Fruit fly (Drosophila melanogaster) whole organism, embryonic: ENCODE results near the gene Ppi1.

ENCODE experiments used
- Awh ChIP-seq: fragments of 200-800 bp; sonication (Bioruptor generic); IDR thresholded peaks from 2 replicates; pipeline ENCODE4, ENCODE4 v1.3.6; 2022; ENCODE audit warnings: missing biosample characterization, missing genetic modification characterization
- Bgb ChIP-seq: fragments of 200-800 bp; sonication (Bioruptor generic); IDR thresholded peaks from 2 replicates; pipeline ENCODE4 v1.3.6; 2022; ENCODE audit warnings: missing biosample characterization, missing genetic modification characterization; ENCODE audit not compliant: partially characterized antibody
- CG10979 ChIP-seq: fragments of 200-800 bp; sonication (Bioruptor generic); optimal IDR thresholded peaks from 2 replicates; lab custom pipeline; 2018; ENCODE audit warnings: missing biosample characterization, mild to moderate bottlenecking, missing genetic modification characterization, moderate library complexity
- CG11085 ChIP-seq: fragments of 200-800 bp; sonication (Bioruptor generic); IDR thresholded peaks from 2 replicates; pipeline ENCODE4 v1.3.6; 2022; ENCODE audit warnings: missing biosample characterization, missing genetic modification characterization
- CG12071 ChIP-seq: fragments of 200-800 bp; sonication (Bioruptor generic); optimal IDR thresholded peaks from 3 replicates; lab custom pipeline; 2018; ENCODE audit warnings: missing biosample characterization, mild to moderate bottlenecking, missing genetic modification characterization
- CG12659 ChIP-seq: fragments of 200-800 bp; sonication (Bioruptor generic); optimal IDR thresholded peaks from 3 replicates; lab custom pipeline; 2017; ENCODE audit warnings: mild to moderate bottlenecking, missing biosample characterization, missing genetic modification reagents, missing genetic modification characterization
- CG12942 ChIP-seq: fragments of 200-800 bp; sonication (Bioruptor generic); optimal IDR thresholded peaks from 3 replicates; lab custom pipeline; 2016; ENCODE audit warnings: missing biosample characterization, missing genetic modification characterization
- CG13287 ChIP-seq: fragments of 200-800 bp; sonication (Bioruptor generic); IDR thresholded peaks from 2 replicates; pipeline ENCODE4 v1.3.6; 2022; ENCODE audit warnings: missing biosample characterization, missing genetic modification characterization; ENCODE audit not compliant: partially characterized antibody
- CG14050 ChIP-seq: fragments of 200-800 bp; sonication (Bioruptor generic); IDR thresholded peaks from 3 replicates; pipeline ENCODE4 v1.3.6; 2022; ENCODE audit warnings: missing biosample characterization, missing genetic modification characterization
- CG15696 ChIP-seq: fragments of 200-800 bp; sonication (Bioruptor generic); optimal IDR thresholded peaks from 2 replicates; lab custom pipeline; 2019; ENCODE audit warnings: missing biosample characterization, mild to moderate bottlenecking, missing genetic modification characterization, moderate library complexity
- CG17359 ChIP-seq: fragments of 200-800 bp; sonication (Bioruptor generic); optimal IDR thresholded peaks from 3 replicates; lab custom pipeline; 2018; ENCODE audit warnings: missing biosample characterization, mild to moderate bottlenecking, missing genetic modification characterization, moderate library complexity
- CG9932 ChIP-seq: fragments of 200-800 bp; sonication (Bioruptor generic); IDR thresholded peaks from 2 replicates; pipeline ENCODE4 v1.3.6; 2022; ENCODE audit warnings: missing biosample characterization, missing genetic modification characterization
- D ChIP-seq, 2 experiments: fragments of 200-800 bp in 1 of 2; fragments of >200 bp in 1 of 2; sonication (Bioruptor generic) in 1 of 2; optimal IDR thresholded peaks; 2 replicates in 1 of 2; 3 replicates in 1 of 2; lab custom pipeline; 2017; ENCODE audit warnings: mild to moderate bottlenecking in 1 of 2, missing biosample characterization in 1 of 2, missing genetic modification characterization in 1 of 2, missing genetic modification reagents in 1 of 2
- Fer1 ChIP-seq: fragments of 200-800 bp; sonication (Bioruptor generic); optimal IDR thresholded peaks from 2 replicates; lab custom pipeline; 2017; ENCODE audit warnings: missing biosample characterization, mild to moderate bottlenecking, missing genetic modification characterization
- Hand ChIP-seq: fragments of 200-800 bp; sonication (Bioruptor generic); optimal IDR thresholded peaks from 2 replicates; lab custom pipeline; 2017; ENCODE audit warnings: mild to moderate bottlenecking, missing biosample characterization, missing genetic modification reagents, missing genetic modification characterization
- Lhr ChIP-seq: fragments of 200-800 bp; sonication (Bioruptor generic); optimal IDR thresholded peaks from 3 replicates; lab custom pipeline; 2017; ENCODE audit warnings: mild to moderate bottlenecking, missing biosample characterization, missing genetic modification reagents, missing genetic modification characterization
- Max ChIP-seq: fragments of 200-800 bp; sonication (Bioruptor generic); optimal IDR thresholded peaks from 2 replicates; lab custom pipeline; 2016; ENCODE audit warnings: missing biosample characterization, mild to moderate bottlenecking, missing genetic modification characterization
- Med ChIP-seq: fragments of 200-800 bp; sonication (Bioruptor generic); peaks from one replicate; lab custom pipeline; 2016; ENCODE audit warnings: missing biosample characterization, missing genetic modification characterization, mild to moderate bottlenecking, inconsistent platforms, moderate library complexity
- Mes4 ChIP-seq: fragments of 200-800 bp; sonication (Bioruptor generic); optimal IDR thresholded peaks from 2 replicates; lab custom pipeline; 2016; ENCODE audit warnings: missing biosample characterization, missing genetic modification characterization
- Myb ChIP-seq: fragments of 200-800 bp; sonication (Bioruptor generic); optimal IDR thresholded peaks from 2 replicates; lab custom pipeline; 2016; ENCODE audit warnings: missing biosample characterization, missing genetic modification characterization
- NC2β ChIP-seq: fragments of 200-800 bp; sonication (Bioruptor generic); optimal IDR thresholded peaks from 2 replicates; lab custom pipeline; 2016; ENCODE audit warnings: missing biosample characterization, missing genetic modification characterization
- Tbp ChIP-seq: fragments of >200 bp; optimal IDR thresholded peaks from 2 replicates; lab custom pipeline; 2018; ENCODE audit warnings: missing biosample characterization, missing genetic modification characterization
- amos ChIP-seq: fragments of 200-800 bp; sonication (Bioruptor generic); IDR thresholded peaks from 2 replicates; pipeline ENCODE4 v1.3.6; 2022; ENCODE audit warnings: missing biosample characterization, missing genetic modification characterization; ENCODE audit not compliant: partially characterized antibody
- aop ChIP-seq: fragments of 200-800 bp; sonication (Bioruptor generic); IDR thresholded peaks from 2 replicates; pipeline ENCODE4 v1.3.6; 2022; ENCODE audit warnings: missing biosample characterization, missing genetic modification characterization
- az2 ChIP-seq: fragments of 200-800 bp; sonication (Bioruptor generic); optimal IDR thresholded peaks from 3 replicates; lab custom pipeline; 2016; ENCODE audit warnings: missing biosample characterization, missing genetic modification characterization
- br ChIP-seq: fragments of >200 bp; optimal IDR thresholded peaks from 2 replicates; lab custom pipeline; 2017
- ftz-f1 ChIP-seq: fragments of 200-800 bp; sonication (Bioruptor generic); optimal IDR thresholded peaks from 2 replicates; lab custom pipeline; 2016; ENCODE audit warnings: missing biosample characterization, missing genetic modification characterization
- gcm ChIP-seq: fragments of 200-800 bp; sonication (Bioruptor generic); optimal IDR thresholded peaks from 2 replicates; lab custom pipeline; 2019; ENCODE audit warnings: missing biosample characterization, mild to moderate bottlenecking, missing genetic modification characterization, moderate library complexity
- gcm2 ChIP-seq: fragments of 200-800 bp; sonication (Bioruptor generic); optimal IDR thresholded peaks from 2 replicates; lab custom pipeline; 2016; ENCODE audit warnings: missing biosample characterization, missing genetic modification characterization
- ham ChIP-seq: fragments of 200-800 bp; sonication (Bioruptor generic); IDR thresholded peaks from 2 replicates; pipeline ENCODE4 v1.3.6; 2022; ENCODE audit warnings: missing biosample characterization, missing genetic modification characterization
- lmd ChIP-seq: fragments of 200-800 bp; sonication (Bioruptor generic); IDR thresholded peaks from 2 replicates; pipeline ENCODE4 v1.3.6; 2022; ENCODE audit warnings: missing biosample characterization, missing genetic modification characterization
- nerfin-1 ChIP-seq: fragments of 200-800 bp; sonication (Bioruptor generic); optimal IDR thresholded peaks from 3 replicates; lab custom pipeline; 2019; ENCODE audit warnings: missing biosample characterization, mild to moderate bottlenecking, missing genetic modification characterization, moderate library complexity
- pb ChIP-seq: fragments of 200-800 bp; sonication (Bioruptor generic); optimal IDR thresholded peaks from 3 replicates; lab custom pipeline; 2016; ENCODE audit warnings: missing biosample characterization, missing genetic modification characterization
- peb ChIP-seq: fragments of 200-800 bp; sonication (Bioruptor generic); IDR thresholded peaks from 2 replicates; pipeline ENCODE4 v1.3.6; 2022; ENCODE audit warnings: missing biosample characterization, missing genetic modification characterization
- pfk ChIP-seq: fragments of 200-800 bp; sonication (Bioruptor generic); optimal IDR thresholded peaks from 2 replicates; lab custom pipeline; 2018; ENCODE audit warnings: missing biosample characterization, mild to moderate bottlenecking, missing genetic modification characterization, moderate library complexity
- psq ChIP-seq: fragments of 200-800 bp; sonication (Bioruptor generic); optimal IDR thresholded peaks from 2 replicates; lab custom pipeline; 2017; ENCODE audit warnings: missing biosample characterization, missing genetic modification characterization
- rib ChIP-seq: fragments of 200-800 bp; sonication (Bioruptor generic); IDR thresholded peaks from 2 replicates; pipeline ENCODE4 v1.3.6; 2022; ENCODE audit warnings: missing biosample characterization, missing genetic modification characterization
- row ChIP-seq: fragments of 200-800 bp; sonication (Bioruptor generic); IDR thresholded peaks from 3 replicates; pipeline ENCODE4 v1.3.6; 2022; ENCODE audit warnings: missing biosample characterization, missing genetic modification characterization
- scrt ChIP-seq: fragments of 200-800 bp; sonication (Bioruptor generic); optimal IDR thresholded peaks from 2 replicates; lab custom pipeline; 2018; ENCODE audit warnings: missing biosample characterization, mild to moderate bottlenecking, missing genetic modification characterization, moderate library complexity
- sima ChIP-seq: fragments of 200-800 bp; sonication (Bioruptor generic); optimal IDR thresholded peaks from 2 replicates; lab custom pipeline; 2016; ENCODE audit warnings: missing biosample characterization, missing genetic modification characterization
- sisA ChIP-seq: fragments of 200-800 bp; sonication (Bioruptor generic); IDR thresholded peaks from 2 replicates; pipeline ENCODE4 v1.3.6; 2022; ENCODE audit warnings: missing biosample characterization, missing genetic modification characterization
- sr ChIP-seq: fragments of 200-800 bp; sonication (Bioruptor generic); IDR thresholded peaks from 3 replicates; pipeline ENCODE4 v1.3.6; 2022; ENCODE audit warnings: missing biosample characterization, missing genetic modification characterization
- sug ChIP-seq: fragments of 200-800 bp; optimal IDR thresholded peaks from 2 replicates; lab custom pipeline; 2019; ENCODE audit warnings: missing biosample characterization, mild to moderate bottlenecking, missing genetic modification characterization, moderate library complexity
- tna ChIP-seq: fragments of 200-800 bp; sonication (Bioruptor generic); IDR thresholded peaks from 2 replicates; pipeline ENCODE4 v1.3.6; 2022; ENCODE audit warnings: missing biosample characterization, missing genetic modification characterization; ENCODE audit not compliant: partially characterized antibody
- unpg ChIP-seq: fragments of 200-800 bp; sonication (Bioruptor generic); optimal IDR thresholded peaks from 3 replicates; lab custom pipeline; 2018; ENCODE audit warnings: missing biosample characterization, mild to moderate bottlenecking, missing genetic modification characterization, moderate library complexity
- usp ChIP-seq: fragments of >200 bp; optimal IDR thresholded peaks from 2 replicates; lab custom pipeline; 2017; ENCODE audit warnings: missing biosample characterization, missing genetic modification characterization
- vfl ChIP-seq: fragments of 200-800 bp; sonication (Bioruptor generic); optimal IDR thresholded peaks from 2 replicates; lab custom pipeline; 2016; ENCODE audit warnings: missing biosample characterization, missing genetic modification characterization
- vnd ChIP-seq: fragments of 200-800 bp; sonication (Bioruptor generic); IDR thresholded peaks from 3 replicates; pipeline ENCODE4 v1.3.6; 2022; ENCODE audit warnings: missing biosample characterization, missing genetic modification characterization; ENCODE audit not compliant: partially characterized antibody

Gene Ppi1

DNA sequence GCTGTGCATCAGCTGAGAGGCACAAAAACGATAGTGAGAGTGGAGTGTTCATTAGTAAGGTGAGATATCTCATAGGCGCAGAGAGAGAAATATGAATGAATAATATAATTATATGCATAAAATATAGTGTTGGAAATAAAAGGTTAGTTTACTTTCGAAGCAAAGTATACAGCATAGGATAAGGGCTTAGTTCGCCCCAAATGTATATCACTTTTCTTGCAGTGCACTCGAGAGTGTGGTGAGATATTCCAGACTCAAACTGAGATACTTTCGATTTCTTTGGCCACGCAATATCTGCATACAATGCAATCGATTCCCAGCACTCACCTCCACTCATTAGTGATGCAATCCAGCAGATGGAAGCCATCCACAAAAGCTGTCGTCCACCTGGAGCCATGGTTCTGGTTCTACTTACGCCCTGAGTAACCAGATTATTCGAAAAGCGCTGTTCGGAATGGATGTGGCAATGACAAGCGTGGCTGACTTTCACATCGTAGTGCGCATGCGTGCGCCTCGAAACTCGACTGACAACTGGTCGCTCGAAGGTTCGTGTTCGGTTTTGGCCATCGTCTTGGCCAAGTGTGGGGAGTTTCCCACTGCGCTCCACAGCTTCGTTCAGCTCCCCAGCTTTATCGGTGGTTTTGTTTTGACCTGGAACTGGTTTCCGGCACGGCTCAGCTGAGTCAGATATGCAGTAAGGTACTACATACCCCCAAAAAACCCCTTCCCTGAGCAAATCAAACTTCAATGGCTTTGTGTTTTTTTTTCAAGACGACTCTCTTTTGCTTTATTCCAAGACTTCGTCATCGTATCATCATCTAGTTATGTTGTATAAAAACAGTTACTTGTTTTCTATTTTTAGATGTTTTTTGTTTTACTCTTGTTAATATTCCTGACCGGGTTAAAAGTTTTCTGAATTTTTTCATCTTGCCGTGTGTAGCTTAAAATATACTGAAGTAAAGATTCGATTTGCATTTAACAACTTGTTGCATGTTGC, 42.0 kb upstream of the Ppi1 start, which contains the start of gene Rsod (continued):
- 0 out of 2 replicates have a peak, but pooled peaks have one; percentile 45 for TF ChIP-seq CG11085 (GFP tag; lab: Robert Waterston, UW)
- peak; percentile 75 for TF ChIP-seq lmd (GFP tag; lab: Robert Waterston, UW)
- peak; percentile 68 for TF ChIP-seq Med
- TF ChIP-seq scrt (GFP tag; lab: Kevin White, UChicago) = no peak
- peak; percentile 74; the same call in 2 of the 3 replicates for TF ChIP-seq row (GFP tag; lab: Robert Waterston, UW)
- peak; percentile 14; the same call in 1 of the 3 replicates for TF ChIP-seq sr (GFP tag; lab: Robert Waterston, UW)
- peak; percentile 61 for TF ChIP-seq unpg (GFP tag; lab: Kevin White, UChicago)
- peak; percentile 86 for TF ChIP-seq Awh (GFP tag; lab: Robert Waterston, UW)
- no peak for TF ChIP-seq Hand
- no peak for TF ChIP-seq NC2β (GFP tag; lab: Kevin White, UChicago)
- TF ChIP-seq rib (GFP tag; lab: Robert Waterston, UW) = no peak
- TF ChIP-seq Tbp (GFP tag; lab: Kevin White, UChicago) = no peak
- TF ChIP-seq sisA (GFP tag; lab: Robert Waterston, UW) = peak; percentile 74
- TF ChIP-seq CG12942 (GFP tag; lab: Kevin White, UChicago) = no peak
- no peak; the same call in 1 of the 2 replicates for TF ChIP-seq amos (GFP tag; lab: Robert Waterston, UW)
- TF ChIP-seq usp (GFP tag; lab: Kevin White, UChicago) = no peak
- TF ChIP-seq sug (tag; lab: Kevin White, UChicago) = no peak
- TF ChIP-seq az2 (GFP tag; lab: Kevin White, UChicago) = peak; percentile 56
- TF ChIP-seq ham (GFP tag; lab: Robert Waterston, UW) = no peak
- peak; percentile 42 for TF ChIP-seq psq (GFP tag; lab: Kevin White, UChicago)
- TF ChIP-seq CG15696 (tag; lab: Kevin White, UChicago) = no peak
- no peak for TF ChIP-seq pb
- TF ChIP-seq tna (GFP tag; lab: Robert Waterston, UW) = no peak
- no peak for TF ChIP-seq vnd (GFP tag; lab: Robert Waterston, UW)
- TF ChIP-seq Bgb (GFP tag; lab: Robert Waterston, UW) = no peak
- TF ChIP-seq Mes4 (GFP tag; lab: Kevin White, UChicago) = no peak
- TF ChIP-seq vfl (GFP tag; lab: Kevin White, UChicago) = no peak
- TF ChIP-seq CG10979 (tag; lab: Kevin White, UChicago) = peak; percentile 68
- TF ChIP-seq CG12659 (GFP tag; lab: Kevin White, UChicago) = peak; percentile 39
- peak; percentile 9 for TF ChIP-seq nerfin-1 (tag; lab: Kevin White, UChicago)
- TF ChIP-seq CG9932 (GFP tag; lab: Robert Waterston, UW) = no peak; the same call in 1 of the 2 replicates
- TF ChIP-seq br (lab: Kevin White, UChicago) = no peak
- no peak for TF ChIP-seq gcm2 (GFP tag; lab: Kevin White, UChicago)

DNA sequence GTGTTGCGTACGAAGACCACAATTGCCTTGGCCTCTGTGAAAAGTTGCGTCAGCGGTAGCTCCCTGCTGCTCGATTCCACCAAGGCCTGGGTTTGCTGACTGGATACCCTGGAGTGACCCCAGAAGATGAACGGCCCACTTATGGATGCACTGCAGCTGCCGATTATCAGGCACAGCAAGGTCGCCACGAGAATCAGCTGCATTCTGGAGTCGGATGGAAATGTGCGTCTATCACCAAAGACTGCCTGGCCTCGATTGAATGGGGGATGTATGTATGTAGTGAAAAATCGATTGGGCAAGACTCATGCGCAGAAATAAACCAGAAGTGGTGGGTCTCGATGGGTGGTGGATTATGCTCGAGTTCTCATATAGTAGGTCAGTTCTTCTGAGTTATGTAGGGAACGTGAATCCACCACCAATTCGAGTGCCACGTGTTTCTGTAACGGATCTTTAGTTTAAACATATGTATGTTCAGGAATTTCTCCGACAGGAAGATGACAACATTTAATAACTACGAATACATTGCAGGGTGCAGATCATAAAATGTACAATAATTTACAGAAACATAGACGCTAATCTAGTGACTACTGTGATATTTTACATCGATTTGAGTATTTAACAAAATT, 37.4 kb upstream of the Ppi1 start, which contains the start of gene VhaAC45RP:
Gene VhaAC45RP, minus strand, starts transcription at position 261 of the 626 bp plus-strand sequence.
- no peak for TF ChIP-seq CG17359 (tag; lab: Kevin White, UChicago)
- TF ChIP-seq D (optimal IDR thresholded peaks at IDR 0.05; lab: Kevin White, UChicago) = no peak
- TF ChIP-seq D (GFP tag; optimal IDR thresholded peaks at IDR 0.05; lab: Kevin White, UChicago) = no peak
- TF ChIP-seq CG12071 (GFP tag; lab: Kevin White, UChicago) = no peak
- no peak for TF ChIP-seq gcm
- TF ChIP-seq aop (GFP tag; lab: Robert Waterston, UW) = no peak
- no peak for TF ChIP-seq peb (GFP tag; lab: Robert Waterston, UW)
- no peak for TF ChIP-seq Lhr (GFP tag; lab: Kevin White, UChicago)
- TF ChIP-seq Max = peak; percentile 9
- TF ChIP-seq CG14050 (GFP tag; lab: Robert Waterston, UW) = no peak
- no peak for TF ChIP-seq CG13287 (GFP tag; lab: Robert Waterston, UW)
- TF ChIP-seq Fer1 (GFP tag; lab: Kevin White, UChicago) = peak; percentile 23
- no peak for TF ChIP-seq pfk
- no peak for TF ChIP-seq sima
- TF ChIP-seq Myb (GFP tag; lab: Kevin White, UChicago) = peak; percentile 14
- no peak for TF ChIP-seq ftz-f1 (GFP tag; lab: Kevin White, UChicago)
